Fruit fly (Drosophila melanogaster) S2 (cell line): ENCODE measurements around the gene CG7896.

ENCODE experiments used
- CG8478 ChIP-seq: fragments of >200 bp; optimal IDR thresholded peaks from 2 replicates; lab custom pipeline; 2018
- CTCF ChIP-seq, 2 experiments: fragments of >200 bp; optimal IDR thresholded peaks; 2 replicates each; lab custom pipeline; 2018

DNA sequence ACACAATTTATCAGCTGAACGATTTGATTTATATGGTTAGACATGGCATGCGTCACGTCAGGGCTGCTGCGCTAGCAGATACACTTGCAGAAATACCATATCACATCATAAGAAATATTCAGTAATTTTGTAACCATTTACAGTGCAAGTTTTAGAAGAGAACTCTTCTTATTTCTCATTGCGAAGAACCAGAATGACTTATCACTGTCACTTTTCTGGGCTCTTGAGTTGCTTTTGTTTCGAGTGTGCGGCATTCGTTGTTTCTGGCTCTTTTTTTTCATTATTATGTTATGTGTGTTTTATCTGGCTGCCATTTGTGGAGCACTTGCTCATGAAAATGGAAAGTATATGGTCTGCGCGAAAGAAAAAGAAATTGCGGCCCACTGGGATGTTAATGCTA, 1.2 kb upstream of the CG7896 start:
- TF ChIP-seq CTCF (optimal IDR thresholded peaks at IDR 0.05; lab: Kevin White, UChicago) (no peak), CG8478 (lab: Kevin White, UChicago) (no peak)
